Worm (Caenorhabditis elegans): ENCODE data around the gene sul-3.
A peak's percentile ranks its signal among the peaks of the same experiment; 100 is the strongest.

Gene sul-3

ce11 chrX:7867307-7867706 lies 33.3 kb upstream of the sul-3 start (continued):
- TF ChIP-seq C16A3.4 (tag; optimal IDR thresholded peaks at IDR 0.05) (no peak), C34B4.2 (tag; optimal IDR thresholded peaks at IDR 0.05) (no peak)

- TF ChIP-seq nhr-77 (tag; optimal IDR thresholded peaks at IDR 0.05) (no peak), rnt-1 (tag; optimal IDR thresholded peaks at IDR 0.05) (peak; percentile 49), nhr-71 (tag; optimal IDR thresholded peaks at IDR 0.05) (peak; percentile 50), nhr-19 (GFP tag; conservative IDR thresholded peaks at IDR 0.05) (0 out of 2 replicates have a peak, but pooled peaks have one; percentile 23), lin-14 (GFP tag; optimal IDR thresholded peaks at IDR 0.05) (peak; percentile 70), efl-3 (GFP tag; optimal IDR thresholded peaks at IDR 0.05) (no peak), efl-1 (optimal IDR thresholded peaks at IDR 0.05) (no peak), efl-1 (GFP tag; optimal IDR thresholded peaks at IDR 0.05 in 1 of 2) (peak in 1 of 2 experiments; percentile 39), elt-3 (tag; optimal IDR thresholded peaks at IDR 0.05) (no peak), unc-30 (tag; optimal IDR thresholded peaks at IDR 0.05) (no peak)
Measured at ce11 chrX:7866493-7866892, 32.5 kb upstream of the sul-3 start.

- no peak for TF ChIP-seq ceh-63 (GFP tag; optimal IDR thresholded peaks at IDR 0.05)
- TF ChIP-seq hpl-2 (GFP tag; optimal IDR thresholded peaks at IDR 0.05): no peak
- no peak for TF ChIP-seq snu-23 (GFP tag; optimal IDR thresholded peaks at IDR 0.05)
- TF ChIP-seq pax-3 (tag; optimal IDR thresholded peaks at IDR 0.05): no peak
Measured at ce11 chrX:7847413-7847812, 13.4 kb upstream of the sul-3 start, which contains the start of gene C54D2.6. Gene C54D2.6, minus strand, starts transcription at chrX:7847513.

ce11 chrX:7842241-7842640 lies 8.2 kb upstream of the sul-3 start, which contains the start of gene idpp-11:
Gene idpp-11, plus strand, starts transcription at chrX:7842541.
- no peak for TF ChIP-seq lin-35 (GFP tag; optimal IDR thresholded peaks at IDR 0.05)
- no peak for TF ChIP-seq aly-2 (tag; optimal IDR thresholded peaks at IDR 0.05)
- no peak for TF ChIP-seq zip-4 (GFP tag; optimal IDR thresholded peaks at IDR 0.05)
- no peak for TF ChIP-seq tlp-1 (tag; optimal IDR thresholded peaks at IDR 0.05)
- no peak for TF ChIP-seq hlh-17 (GFP tag; optimal IDR thresholded peaks at IDR 0.05; ENCODE audit: borderline replicate concordance)
- no peak for TF ChIP-seq mef-2 (tag; optimal IDR thresholded peaks at IDR 0.05)
- no peak for TF ChIP-seq lir-3 (tag; optimal IDR thresholded peaks at IDR 0.05; ENCODE audit: poor library complexity)
- TF ChIP-seq hpl-2 (GFP tag; optimal IDR thresholded peaks at IDR 0.05): no peak
- TF ChIP-seq grh-1 (GFP tag; IDR thresholded peaks at IDR 0.05): no peak

- TF ChIP-seq lsy-2 (tag; optimal IDR thresholded peaks at IDR 0.05): no peak
- no peak for TF ChIP-seq ztf-4 (tag; optimal IDR thresholded peaks at IDR 0.05)
Measured at ce11 chrX:7839989-7840388, 6.0 kb upstream of the sul-3 start.

- TF ChIP-seq efl-3 (GFP tag; optimal IDR thresholded peaks at IDR 0.05) (no peak), C16A3.4 (tag; optimal IDR thresholded peaks at IDR 0.05) (no peak), unc-86 (tag; optimal IDR thresholded peaks at IDR 0.05) (no peak), nhr-77 (tag; optimal IDR thresholded peaks at IDR 0.05) (no peak), vab-15 (tag; optimal IDR thresholded peaks at IDR 0.05) (no peak), pag-3 (tag; optimal IDR thresholded peaks at IDR 0.05; ENCODE audit: borderline replicate concordance, insufficient read depth) (no peak), zag-1 (tag; optimal IDR thresholded peaks at IDR 0.05) (no peak), snu-23 (GFP tag; optimal IDR thresholded peaks at IDR 0.05) (no peak), lir-3 (tag; optimal IDR thresholded peaks at IDR 0.05; ENCODE audit: poor library complexity) (no peak), zip-4 (GFP tag; optimal IDR thresholded peaks at IDR 0.05) (no peak), fkh-4 (tag; optimal IDR thresholded peaks at IDR 0.05; ENCODE audit: borderline replicate concordance) (no peak), dpl-1 (GFP tag; optimal IDR thresholded peaks at IDR 0.05) (no peak), nhr-12 (tag; optimal IDR thresholded peaks at IDR 0.05) (no peak), aly-2 (tag; optimal IDR thresholded peaks at IDR 0.05) (no peak), ces-1 (GFP tag; optimal IDR thresholded peaks at IDR 0.05) (no peak), pqm-1 (tag; optimal IDR thresholded peaks at IDR 0.05) (no peak), irx-1 (tag; optimal IDR thresholded peaks at IDR 0.05) (no peak)
Measured at ce11 chrX:7838582-7838981, 4.6 kb upstream of the sul-3 start, which contains the start of gene nlp-101. Gene nlp-101, plus strand, starts transcription at chrX:7838882.
